Worm (Caenorhabditis elegans) whole organism, young adult: Measurements from ENCODE around the gene ZK682.7.

Experiments
- F33H1.4 ChIP-seq: fragments of 200-800 bp; sonication (Bioruptor generic); IDR thresholded peaks from 2 replicates; pipeline ENCODE4 v1.3.6; 2022; ENCODE audit warnings: missing genetic modification reagents, missing genetic modification characterization, missing compliant biosample characterization
- Y79H2A.3 ChIP-seq: fragments of 200-800 bp; sonication (Bioruptor generic); conservative IDR thresholded peaks from 2 replicates; pipeline ENCODE4 v1.3.6; 2022; ENCODE audit warnings: missing genetic modification reagents, missing genetic modification characterization, missing compliant biosample characterization
- lin-26 ChIP-seq: fragments of 200-800 bp; sonication (Bioruptor generic); IDR thresholded peaks from 2 replicates; pipeline ENCODE4 v1.3.6; 2022; ENCODE audit warnings: missing genetic modification reagents, missing genetic modification characterization, missing compliant biosample characterization
- madf-6 ChIP-seq: fragments of 200-800 bp; sonication (Bioruptor generic); IDR thresholded peaks from 2 replicates; pipeline ENCODE4 v1.3.6; 2022; ENCODE audit warnings: missing genetic modification reagents, missing genetic modification characterization, missing compliant biosample characterization
- nhr-90 ChIP-seq: sonication (generic microtip); optimal IDR thresholded peaks from 2 replicates; lab custom pipeline; 2016; ENCODE audit warnings: missing genotype, mild to moderate bottlenecking, missing genetic modification characterization, missing compliant biosample characterization
- pha-4 ChIP-seq: fragments of 150-350 bp; sonication (generic microtip); optimal IDR thresholded peaks from 2 replicates; lab custom pipeline; 2014; ENCODE audit warnings: missing biosample characterization, missing genetic modification reagents, missing genetic modification characterization
- snpc-4 ChIP-seq, 5 experiments: fragments of 150-350 bp in 1 of 5; sonication (generic microtip) in 4 of 5; optimal IDR thresholded peaks; 2 replicates each; lab custom pipeline; 2014 to 2018; ENCODE audit warnings: missing genetic modification characterization in 5 of 5, missing biosample characterization in 3 of 5, antibody characterized with exemption in 2 of 5, mild to moderate bottlenecking in 2 of 5, missing compliant biosample characterization in 2 of 5, missing genotype in 2 of 5, moderate library complexity in 2 of 5, missing genetic modification reagents in 1 of 5
- tlf-1 ChIP-seq: fragments of 200-800 bp; sonication (Bioruptor generic); optimal IDR thresholded peaks from 2 replicates; lab custom pipeline; 2018; ENCODE audit warnings: mild to moderate bottlenecking, missing genetic modification characterization, missing compliant biosample characterization
- ztf-25 ChIP-seq: fragments of 200-800 bp; sonication (Bioruptor generic); IDR thresholded peaks from 2 replicates; pipeline ENCODE4 v1.3.6; 2022; ENCODE audit warnings: missing genetic modification reagents, missing genetic modification characterization, missing compliant biosample characterization

DNA sequence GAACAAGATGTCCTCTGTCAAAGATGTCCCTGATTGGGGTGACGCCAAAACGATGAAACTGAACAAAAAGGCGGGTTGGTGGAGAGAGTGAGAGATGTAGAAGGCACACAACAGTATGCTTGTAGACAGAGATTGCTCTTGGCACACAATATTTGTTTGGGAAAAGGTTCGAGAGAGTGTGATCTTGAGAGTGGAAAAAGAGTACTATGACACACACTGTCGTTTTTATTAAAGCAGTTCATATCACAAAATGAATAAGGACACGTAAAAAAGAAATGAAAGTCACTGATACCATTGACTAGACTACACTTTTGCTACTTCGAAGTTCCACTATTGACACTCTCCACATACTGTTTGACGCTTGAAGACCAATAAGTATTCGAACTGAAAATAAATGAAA is 36.5 kb downstream of the ZK682.7 start:
- peak; percentile 62 for TF ChIP-seq pha-4 (tag; lab: Kevin White, UChicago)
- no peak for TF ChIP-seq ztf-25 (GFP tag; lab: Robert Waterston, UW)
- no peak for TF ChIP-seq Y79H2A.3 (GFP tag; lab: Robert Waterston, UW)
- TF ChIP-seq nhr-90 (tag; lab: Kevin White, UChicago) = no peak
- TF ChIP-seq F33H1.4 (GFP tag; lab: Robert Waterston, UW) = no peak
- no peak for TF ChIP-seq tlf-1 (GFP tag; lab: Kevin White, UChicago)
- TF ChIP-seq lin-26 = no peak
- TF ChIP-seq snpc-4 (GFP tag; optimal IDR thresholded peaks at IDR 0.05; lab: Kevin White, UChicago) = no peak
- no peak for TF ChIP-seq snpc-4 (tag; optimal IDR thresholded peaks at IDR 0.05; lab: Kevin White, UChicago)
- no peak for TF ChIP-seq madf-6
